Worm (Caenorhabditis elegans) whole organism, L1 larva: Measurements from ENCODE around the gene srd-31.
A peak's percentile ranks its signal among the peaks of the same experiment; 100 is the strongest.

Experiments used
- C04F5.9 ChIP-seq: sonication (generic microtip); optimal IDR thresholded peaks from 2 replicates; lab custom pipeline; 2016; ENCODE audit warnings: missing genetic modification characterization, missing compliant biosample characterization
- C16A3.4 ChIP-seq: fragments of 150-350 bp; optimal IDR thresholded peaks from 2 replicates; lab custom pipeline; 2014; ENCODE audit warnings: missing biosample characterization, missing genetic modification characterization
- aha-1 ChIP-seq: fragments of 150-350 bp; optimal IDR thresholded peaks from 2 replicates; lab custom pipeline; 2014; ENCODE audit warnings: missing biosample characterization, missing genetic modification characterization
- alr-1 ChIP-seq: fragments of 200-800 bp; sonication (Bioruptor generic); optimal IDR thresholded peaks from 2 replicates; lab custom pipeline; 2018; ENCODE audit warnings: borderline replicate concordance, mild to moderate bottlenecking, missing genetic modification characterization, missing compliant biosample characterization
- blmp-1 ChIP-seq: fragments of 150-350 bp; optimal IDR thresholded peaks from 2 replicates; lab custom pipeline; 2014; ENCODE audit warnings: missing biosample characterization, missing genetic modification characterization
- efl-1 ChIP-seq, 4 experiments: fragments of 150-350 bp; optimal IDR thresholded peaks in 3 of 4; peaks in 1 of 4; 1 replicate in 1 of 4; 2 replicates in 3 of 4; lab custom pipeline; 2014; ENCODE audit warnings: missing biosample characterization in 2 of 4, missing genetic modification characterization in 2 of 4, missing genetic modification reagents in 2 of 4
- efl-3 ChIP-seq: fragments of 200-800 bp; sonication (Bioruptor generic); optimal IDR thresholded peaks from 2 replicates; lab custom pipeline; 2018; ENCODE audit warnings: mild to moderate bottlenecking, missing genetic modification characterization, missing compliant biosample characterization
- egl-13 ChIP-seq: sonication (generic microtip); optimal IDR thresholded peaks from 2 replicates; lab custom pipeline; 2016; ENCODE audit warnings: missing genotype, missing genetic modification reagents, missing genetic modification characterization, missing compliant biosample characterization
- elt-2 ChIP-seq: sonication (generic microtip); optimal IDR thresholded peaks from 2 replicates; lab custom pipeline; 2016; ENCODE audit warnings: missing genetic modification characterization, mild to moderate bottlenecking, inconsistent platforms, missing compliant biosample characterization, missing genetic modification reagents
- elt-3 ChIP-seq, 6 experiments: fragments of 150-350 bp in 1 of 6; sonication (generic microtip); optimal IDR thresholded peaks; 2 replicates each; lab custom pipeline; 2017 to 2018; ENCODE audit warnings: missing biosample characterization in 6 of 6, missing genetic modification characterization in 6 of 6, inconsistent platforms in 1 of 6
- ets-5 ChIP-seq: fragments of 200-800 bp; sonication (Bioruptor generic); IDR thresholded peaks from 2 replicates; pipeline ENCODE4 v1.3.6; 2022; ENCODE audit warnings: missing genetic modification characterization, missing compliant biosample characterization
- hlh-17 ChIP-seq: fragments of 200-800 bp; sonication (Bioruptor generic); optimal IDR thresholded peaks from 2 replicates; lab custom pipeline; 2018; ENCODE audit warnings: missing genetic modification characterization, mild to moderate bottlenecking, missing compliant biosample characterization, moderate library complexity, borderline replicate concordance
- hpl-2 ChIP-seq: fragments of 150-350 bp; optimal IDR thresholded peaks from 2 replicates; lab custom pipeline; 2014; ENCODE audit warnings: missing biosample characterization, missing genetic modification reagents, missing genetic modification characterization
- lin-14 ChIP-seq: fragments of 200-800 bp; sonication (Bioruptor generic); optimal IDR thresholded peaks from 2 replicates; lab custom pipeline; 2018; ENCODE audit warnings: mild to moderate bottlenecking, missing genetic modification characterization, moderate library complexity, missing compliant biosample characterization
- lin-15B ChIP-seq: fragments of 150-350 bp; sonication (generic microtip); optimal IDR thresholded peaks from 3 replicates; lab custom pipeline; 2014; ENCODE audit warnings: missing biosample characterization, missing genetic modification characterization
- lin-39 ChIP-seq: fragments of 150-350 bp; optimal IDR thresholded peaks from 2 replicates; lab custom pipeline; 2014; ENCODE audit warnings: missing biosample characterization, missing genetic modification reagents, missing genetic modification characterization
- mdl-1 ChIP-seq, 2 experiments: fragments of 150-350 bp; optimal IDR thresholded peaks; 2 replicates each; lab custom pipeline; 2014 to 2017; ENCODE audit warnings: missing biosample characterization in 2 of 2, missing genetic modification characterization in 2 of 2, inconsistent platforms in 1 of 2
- mef-2 ChIP-seq: fragments of 150-350 bp; optimal IDR thresholded peaks from 2 replicates; lab custom pipeline; 2014; ENCODE audit warnings: missing biosample characterization, missing genetic modification characterization
- nhr-19 ChIP-seq: fragments of 200-800 bp; sonication (Bioruptor generic); conservative IDR thresholded peaks from 2 replicates; pipeline ENCODE4 v1.3.6; 2022; ENCODE audit warnings: missing genetic modification characterization, missing compliant biosample characterization
- nhr-20 ChIP-seq: sonication (generic microtip); optimal IDR thresholded peaks from 2 replicates; lab custom pipeline; 2016; ENCODE audit warnings: mild to moderate bottlenecking, missing genetic modification characterization, missing compliant biosample characterization
- nhr-71 ChIP-seq: sonication (generic microtip); optimal IDR thresholded peaks from 2 replicates; lab custom pipeline; 2016; ENCODE audit warnings: mild to moderate bottlenecking, missing genetic modification characterization, moderate library complexity, missing compliant biosample characterization
- nhr-85 ChIP-seq: sonication (generic microtip); peaks from one replicate; lab custom pipeline; 2016; ENCODE audit warnings: missing genetic modification characterization, inconsistent platforms, missing compliant biosample characterization
- nhr-90 ChIP-seq: sonication (generic microtip); optimal IDR thresholded peaks from 2 replicates; lab custom pipeline; 2016; ENCODE audit warnings: mild to moderate bottlenecking, missing genetic modification characterization, missing compliant biosample characterization; ENCODE audit not compliant: poor library complexity
- snpc-4 ChIP-seq: fragments of 150-350 bp; optimal IDR thresholded peaks from 2 replicates; lab custom pipeline; 2014; ENCODE audit warnings: missing biosample characterization, missing genetic modification characterization
- tlp-1 ChIP-seq: fragments of 150-350 bp; optimal IDR thresholded peaks from 2 replicates; lab custom pipeline; 2014; ENCODE audit warnings: missing biosample characterization, missing genetic modification characterization
- unc-30 ChIP-seq: sonication (generic microtip); optimal IDR thresholded peaks from 2 replicates; lab custom pipeline; 2017; ENCODE audit warnings: missing biosample characterization, missing genetic modification characterization
- unc-62 ChIP-seq: fragments of 150-350 bp; optimal IDR thresholded peaks from 2 replicates; lab custom pipeline; 2014; ENCODE audit warnings: missing biosample characterization, missing genetic modification reagents, missing genetic modification characterization
- unc-98 ChIP-seq: fragments of 200-800 bp; sonication (Bioruptor generic); IDR thresholded peaks from 2 replicates; pipeline ENCODE4 v1.3.6; 2022; ENCODE audit warnings: missing genetic modification characterization, missing compliant biosample characterization
- zag-1 ChIP-seq: fragments of 150-350 bp; optimal IDR thresholded peaks from 2 replicates; lab custom pipeline; 2014; ENCODE audit warnings: missing biosample characterization, missing genetic modification characterization

Gene srd-31

ce11 chrV:7634657-7635056 lies at the start of gene srd-31:
TSS of gene srd-31 (minus strand) at chrV:7634757.
- no peak for TF ChIP-seq unc-30 (tag; lab: Kevin White, UChicago)
- TF ChIP-seq C04F5.9 (tag; lab: Kevin White, UChicago): no peak
- TF ChIP-seq hlh-17 (GFP tag; lab: Kevin White, UChicago): no peak

ce11 chrV:7683907-7684655 lies 49.5 kb upstream of the srd-31 start, which contains the start of gene sre-11:
TSS of gene sre-11 (minus strand) at chrV:7683957.
- TF ChIP-seq alr-1 (tag; lab: Kevin White, UChicago) (no peak), efl-1 (optimal IDR thresholded peaks at IDR 0.05; lab: Kevin White, UChicago) (no peak), efl-1 (GFP tag; optimal IDR thresholded peaks at IDR 0.05 in 1 of 2; lab: Kevin White, UChicago) (peak in 1 of 2 experiments; percentile 84)
- TF ChIP-seq, all 84 proteins: peak for 1

ce11 chrV:7681388-7681787 lies 46.8 kb upstream of the srd-31 start, which contains the start of gene cyp-33A1:
TSS of gene cyp-33A1 (minus strand) at chrV:7681459.
- TF ChIP-seq nhr-85 (tag; lab: Kevin White, UChicago): peak; percentile 81
- peak; percentile 20 for TF ChIP-seq nhr-90 (tag; lab: Kevin White, UChicago)
- TF ChIP-seq elt-3 (tag; optimal IDR thresholded peaks at IDR 0.05; lab: Kevin White, UChicago): peak in 1 of 6 experiments; percentile 64
- TF ChIP-seq blmp-1 (tag; lab: Kevin White, UChicago): peak; percentile 50
- TF ChIP-seq nhr-71: peak; percentile 38
- no peak for TF ChIP-seq lin-15B (tag; lab: Kevin White, UChicago)
- TF ChIP-seq nhr-19 (GFP tag; lab: Robert Waterston, UW): peak; percentile 16; the same call in 1 of the 2 replicates
- TF ChIP-seq unc-98 (GFP tag; lab: Robert Waterston, UW): no peak
- no peak for TF ChIP-seq hpl-2 (GFP tag; lab: Kevin White, UChicago)
- TF ChIP-seq zag-1 (tag; lab: Kevin White, UChicago): no peak
- TF ChIP-seq elt-2 (tag; lab: Kevin White, UChicago): peak; percentile 8
- no peak for TF ChIP-seq mef-2 (tag; lab: Kevin White, UChicago)
- no peak for TF ChIP-seq unc-62 (GFP tag; lab: Kevin White, UChicago)
- no peak for TF ChIP-seq ets-5 (GFP tag; lab: Robert Waterston, UW)
- TF ChIP-seq mdl-1 (tag; optimal IDR thresholded peaks at IDR 0.05; lab: Kevin White, UChicago): peak in 1 of 2 experiments; percentile 16
- peak; percentile 75 for TF ChIP-seq nhr-20 (tag; lab: Kevin White, UChicago)

ce11 chrV:7675904-7676303 lies 41.3 kb upstream of the srd-31 start, which contains the start of gene C12D5.3:
TSS of gene C12D5.3 (plus strand) at chrV:7676204.
- TF ChIP-seq egl-13 (tag; lab: Kevin White, UChicago): no peak
- no peak for TF ChIP-seq snpc-4
- no peak for TF ChIP-seq unc-62 (GFP tag; lab: Kevin White, UChicago)
- no peak for TF ChIP-seq tlp-1 (tag; lab: Kevin White, UChicago)
- no peak for TF ChIP-seq efl-3 (GFP tag; lab: Kevin White, UChicago)
- TF ChIP-seq nhr-20 (tag; lab: Kevin White, UChicago): no peak
- TF ChIP-seq C16A3.4: no peak
- no peak for TF ChIP-seq lin-14 (GFP tag; lab: Kevin White, UChicago)
- no peak for TF ChIP-seq blmp-1 (tag; lab: Kevin White, UChicago)
- no peak for TF ChIP-seq aha-1 (tag; lab: Kevin White, UChicago)

- no peak for TF ChIP-seq lin-39 (tag; lab: Kevin White, UChicago)
- no peak for TF ChIP-seq zag-1 (tag; lab: Kevin White, UChicago)
These were observed 37.7 kb upstream of the srd-31 start, which contains the start of gene C12D5.4 for ce11 chrV:7672258-7672657. TSS of gene C12D5.4 (plus strand) at chrV:7672558.
